Fruit fly (Drosophila melanogaster) whole organism, embryonic: ENCODE results near the gene Mdh1.
A peak's percentile ranks its signal among the peaks of the same experiment; 100 is the strongest.

Experiments
- Bgb ChIP-seq: fragments of 200-800 bp; sonication (Bioruptor generic); IDR thresholded peaks from 2 replicates; pipeline ENCODE4 v1.3.6; 2022; ENCODE audit warnings: missing biosample characterization, missing genetic modification characterization; ENCODE audit not compliant: partially characterized antibody
- BtbVII ChIP-seq: fragments of 200-800 bp; sonication (Bioruptor generic); optimal IDR thresholded peaks from 3 replicates; lab custom pipeline; 2017; ENCODE audit warnings: missing biosample characterization, mild to moderate bottlenecking, missing genetic modification characterization
- CG10209 ChIP-seq: fragments of 200-800 bp; sonication (Bioruptor generic); optimal IDR thresholded peaks from 3 replicates; lab custom pipeline; 2017; ENCODE audit warnings: missing biosample characterization, mild to moderate bottlenecking, missing genetic modification characterization, missing genetic modification reagents
- CG10267 ChIP-seq: fragments of 200-800 bp; sonication (Bioruptor generic); optimal IDR thresholded peaks from 2 replicates; lab custom pipeline; 2018; ENCODE audit warnings: missing biosample characterization, mild to moderate bottlenecking, missing genetic modification characterization, moderate library complexity
- CG10431 ChIP-seq: fragments of 200-800 bp; sonication (Bioruptor generic); optimal IDR thresholded peaks from 3 replicates; lab custom pipeline; 2018; ENCODE audit warnings: missing biosample characterization, mild to moderate bottlenecking, missing genetic modification characterization
- CG12659 ChIP-seq: fragments of 200-800 bp; sonication (Bioruptor generic); optimal IDR thresholded peaks from 3 replicates; lab custom pipeline; 2017; ENCODE audit warnings: mild to moderate bottlenecking, missing biosample characterization, missing genetic modification reagents, missing genetic modification characterization
- CG13287 ChIP-seq: fragments of 200-800 bp; sonication (Bioruptor generic); IDR thresholded peaks from 2 replicates; pipeline ENCODE4 v1.3.6; 2022; ENCODE audit warnings: missing biosample characterization, missing genetic modification characterization; ENCODE audit not compliant: partially characterized antibody
- CG14860 ChIP-seq: fragments of 200-800 bp; sonication (Bioruptor generic); IDR thresholded peaks from 3 replicates; pipeline ENCODE4 v1.3.6; 2022; ENCODE audit warnings: missing biosample characterization, missing genetic modification characterization; ENCODE audit not compliant: partially characterized antibody
- CG16863 ChIP-seq: fragments of 200-800 bp; sonication (Bioruptor generic); optimal IDR thresholded peaks from 3 replicates; lab custom pipeline; 2016; ENCODE audit warnings: missing biosample characterization, missing genetic modification characterization
- CG17359 ChIP-seq: fragments of 200-800 bp; sonication (Bioruptor generic); optimal IDR thresholded peaks from 3 replicates; lab custom pipeline; 2018; ENCODE audit warnings: missing biosample characterization, mild to moderate bottlenecking, missing genetic modification characterization, moderate library complexity
- CG2116 ChIP-seq: fragments of 200-800 bp; sonication (Bioruptor generic); optimal IDR thresholded peaks from 3 replicates; lab custom pipeline; 2018; ENCODE audit warnings: missing biosample characterization, mild to moderate bottlenecking, missing genetic modification characterization
- CG30020 ChIP-seq: fragments of 200-800 bp; optimal IDR thresholded peaks from 2 replicates; lab custom pipeline; 2019; ENCODE audit warnings: missing biosample characterization, mild to moderate bottlenecking, missing genetic modification characterization, moderate library complexity
- CG3995 ChIP-seq: fragments of 200-800 bp; sonication (Bioruptor generic); optimal IDR thresholded peaks from 3 replicates; lab custom pipeline; 2016; ENCODE audit warnings: missing biosample characterization, missing genetic modification characterization
- CG6854 ChIP-seq: fragments of 200-800 bp; sonication (Bioruptor generic); optimal IDR thresholded peaks from 3 replicates; lab custom pipeline; 2017; ENCODE audit warnings: missing biosample characterization, mild to moderate bottlenecking, missing genetic modification characterization
- CG7357 ChIP-seq: fragments of 200-800 bp; sonication (Bioruptor generic); IDR thresholded peaks from 3 replicates; pipeline ENCODE4 v1.3.6; 2022; ENCODE audit warnings: missing biosample characterization, missing genetic modification characterization
- CG7963 ChIP-seq: fragments of 200-800 bp; sonication (Bioruptor generic); IDR thresholded peaks from 3 replicates; pipeline ENCODE4 v1.3.6; 2022; ENCODE audit warnings: missing biosample characterization, missing genetic modification characterization; ENCODE audit not compliant: partially characterized antibody
- CG9215 ChIP-seq: fragments of 200-800 bp; sonication (Bioruptor generic); IDR thresholded peaks from 2 replicates; pipeline ENCODE4 v1.3.6; 2022; ENCODE audit warnings: missing biosample characterization, missing genetic modification characterization
- Camta ChIP-seq: fragments of 200-800 bp; sonication (Bioruptor generic); optimal IDR thresholded peaks from 2 replicates; lab custom pipeline; 2016; ENCODE audit warnings: missing biosample characterization, missing genetic modification characterization
- Dek ChIP-seq: fragments of 200-800 bp; sonication (Bioruptor generic); optimal IDR thresholded peaks from 3 replicates; lab custom pipeline; 2019; ENCODE audit warnings: missing biosample characterization, mild to moderate bottlenecking, missing genetic modification characterization, moderate library complexity
- Dip3 ChIP-seq: fragments of 200-800 bp; sonication (Bioruptor generic); optimal IDR thresholded peaks from 3 replicates; lab custom pipeline; 2016; ENCODE audit warnings: missing biosample characterization, missing genetic modification characterization
- E2f2 ChIP-seq: fragments of 200-800 bp; sonication (Bioruptor generic); IDR thresholded peaks from 2 replicates; pipeline ENCODE4 v1.3.6; 2022; ENCODE audit warnings: missing biosample characterization, missing genetic modification characterization
- HLH4C ChIP-seq: fragments of 200-800 bp; sonication (Bioruptor generic); IDR thresholded peaks from 3 replicates; pipeline ENCODE4 v1.3.6; 2022; ENCODE audit warnings: missing biosample characterization, missing genetic modification characterization; ENCODE audit not compliant: partially characterized antibody
- Hsf ChIP-seq: fragments of 200-800 bp; sonication (Bioruptor generic); optimal IDR thresholded peaks from 3 replicates; lab custom pipeline; 2016; ENCODE audit warnings: missing biosample characterization, missing genetic modification characterization
- Lpt ChIP-seq: fragments of >200 bp; optimal IDR thresholded peaks from 2 replicates; lab custom pipeline; 2018; ENCODE audit warnings: missing biosample characterization, missing genetic modification characterization
- MBD-R2 ChIP-seq: fragments of 200-800 bp; sonication (Bioruptor generic); IDR thresholded peaks from 2 replicates; pipeline ENCODE4 v1.3.6; 2022; ENCODE audit warnings: missing biosample characterization, missing genetic modification characterization
- MESR4 ChIP-seq: fragments of 200-800 bp; sonication (Bioruptor generic); optimal IDR thresholded peaks from 2 replicates; lab custom pipeline; 2018; ENCODE audit warnings: missing biosample characterization, mild to moderate bottlenecking, missing genetic modification characterization, moderate library complexity
- ab ChIP-seq: fragments of 200-800 bp; sonication (Bioruptor generic); optimal IDR thresholded peaks from 2 replicates; lab custom pipeline; 2016; ENCODE audit warnings: missing biosample characterization, missing genetic modification characterization
- ac ChIP-seq: fragments of 200-800 bp; sonication (Bioruptor generic); optimal IDR thresholded peaks from 3 replicates; lab custom pipeline; 2017; ENCODE audit warnings: missing biosample characterization, mild to moderate bottlenecking, missing genetic modification characterization
- bbx ChIP-seq: fragments of 200-800 bp; sonication (Bioruptor generic); IDR thresholded peaks from 2 replicates; pipeline ENCODE4 v1.3.6; 2022; ENCODE audit warnings: missing biosample characterization, missing genetic modification characterization; ENCODE audit not compliant: partially characterized antibody
- bcd ChIP-seq: fragments of 200-800 bp; sonication (Bioruptor generic); optimal IDR thresholded peaks from 2 replicates; lab custom pipeline; 2017; ENCODE audit warnings: missing biosample characterization, mild to moderate bottlenecking, missing genetic modification characterization
- chif ChIP-seq, 2 experiments: fragments of 200-800 bp; sonication (Bioruptor generic); optimal IDR thresholded peaks; 3 replicates each; lab custom pipeline; 2016; ENCODE audit warnings: missing biosample characterization in 2 of 2, missing genetic modification characterization in 2 of 2
- da ChIP-seq: fragments of 200-800 bp; sonication (Bioruptor generic); optimal IDR thresholded peaks from 2 replicates; lab custom pipeline; 2016; ENCODE audit warnings: missing biosample characterization, missing genetic modification characterization
- dati ChIP-seq: fragments of 200-800 bp; sonication (Bioruptor generic); IDR thresholded peaks from 2 replicates; pipeline ENCODE4 v1.3.6; 2022; ENCODE audit warnings: missing biosample characterization, missing genetic modification characterization
- dm ChIP-seq: fragments of 200-800 bp; sonication (Bioruptor generic); optimal IDR thresholded peaks from 3 replicates; lab custom pipeline; 2016; ENCODE audit warnings: missing biosample characterization, missing genetic modification characterization
- en ChIP-seq: fragments of 200-800 bp; sonication (Bioruptor generic); optimal IDR thresholded peaks from 2 replicates; lab custom pipeline; 2016; ENCODE audit warnings: missing biosample characterization, missing genetic modification characterization
- inv ChIP-seq: fragments of 200-800 bp; sonication (Bioruptor generic); IDR thresholded peaks from 2 replicates; pipeline ENCODE4 v1.3.6; 2022; ENCODE audit warnings: missing biosample characterization, missing genetic modification characterization; ENCODE audit not compliant: partially characterized antibody
- kay ChIP-seq: fragments of 200-800 bp; sonication (Bioruptor generic); optimal IDR thresholded peaks from 2 replicates; lab custom pipeline; 2016; ENCODE audit warnings: missing biosample characterization, missing genetic modification characterization
- knrl ChIP-seq: fragments of 200-800 bp; sonication (Bioruptor generic); IDR thresholded peaks from 3 replicates; pipeline ENCODE4 v1.3.6; 2022; ENCODE audit warnings: missing biosample characterization, missing genetic modification characterization; ENCODE audit not compliant: partially characterized antibody
- nerfin-1 ChIP-seq: fragments of 200-800 bp; sonication (Bioruptor generic); optimal IDR thresholded peaks from 3 replicates; lab custom pipeline; 2019; ENCODE audit warnings: missing biosample characterization, mild to moderate bottlenecking, missing genetic modification characterization, moderate library complexity
- phol ChIP-seq: fragments of 200-800 bp; sonication (Bioruptor generic); optimal IDR thresholded peaks from 3 replicates; lab custom pipeline; 2018; ENCODE audit warnings: missing biosample characterization, mild to moderate bottlenecking, missing genetic modification characterization, moderate library complexity
- pzg ChIP-seq: fragments of 200-800 bp; sonication (Bioruptor generic); optimal IDR thresholded peaks from 3 replicates; lab custom pipeline; 2018; ENCODE audit warnings: missing biosample characterization, mild to moderate bottlenecking, missing genetic modification characterization, moderate library complexity
- row ChIP-seq: fragments of 200-800 bp; sonication (Bioruptor generic); IDR thresholded peaks from 3 replicates; pipeline ENCODE4 v1.3.6; 2022; ENCODE audit warnings: missing biosample characterization, missing genetic modification characterization
- salm ChIP-seq: fragments of 200-800 bp; sonication (Bioruptor generic); optimal IDR thresholded peaks from 2 replicates; lab custom pipeline; 2018; ENCODE audit warnings: missing biosample characterization, mild to moderate bottlenecking, missing genetic modification characterization
- sna ChIP-seq: fragments of 200-800 bp; sonication (Bioruptor generic); IDR thresholded peaks from 2 replicates; pipeline ENCODE4 v1.3.6; 2022; ENCODE audit warnings: missing biosample characterization, missing genetic modification characterization; ENCODE audit not compliant: partially characterized antibody
- tna ChIP-seq: fragments of 200-800 bp; sonication (Bioruptor generic); IDR thresholded peaks from 2 replicates; pipeline ENCODE4 v1.3.6; 2022; ENCODE audit warnings: missing biosample characterization, missing genetic modification characterization; ENCODE audit not compliant: partially characterized antibody
- tup ChIP-seq: fragments of 200-800 bp; sonication (Bioruptor generic); optimal IDR thresholded peaks from 2 replicates; lab custom pipeline; 2016; ENCODE audit warnings: missing biosample characterization, mild to moderate bottlenecking, missing genetic modification characterization, moderate library complexity
- unc-4 ChIP-seq: fragments of 200-800 bp; sonication (Bioruptor generic); IDR thresholded peaks from 2 replicates; pipeline ENCODE4 v1.3.6; 2022; ENCODE audit warnings: missing biosample characterization, missing genetic modification characterization; ENCODE audit not compliant: partially characterized antibody
- unpg ChIP-seq: fragments of 200-800 bp; sonication (Bioruptor generic); optimal IDR thresholded peaks from 3 replicates; lab custom pipeline; 2018; ENCODE audit warnings: missing biosample characterization, mild to moderate bottlenecking, missing genetic modification characterization, moderate library complexity

The Mdh1 gene

dm6 chr2L:10405008-10405654 is 9.0 kb upstream of the Mdh1 start, which contains the start of the genes CG17768, LSm-4 and Ir31a (continued):
- TF ChIP-seq Dek = no peak
- peak; percentile 39; the same call in 1 of the 3 replicates for TF ChIP-seq CG7963 (GFP tag; lab: Robert Waterston, UW)
- peak; percentile 91 for TF ChIP-seq CG30020
- no peak for TF ChIP-seq chif (GFP tag; optimal IDR thresholded peaks at IDR 0.05; lab: Kevin White, UChicago)
- peak; percentile 66; the same call in 1 of the 2 replicates for TF ChIP-seq sna (GFP tag; lab: Robert Waterston, UW)
- no peak for TF ChIP-seq CG16863 (GFP tag; lab: Kevin White, UChicago)
- TF ChIP-seq MESR4 (GFP tag; lab: Kevin White, UChicago) = peak; percentile 42
- TF ChIP-seq CG2116 = peak; percentile 26
- TF ChIP-seq E2f2 (GFP tag; lab: Robert Waterston, UW) = peak; percentile 19; the same call in 1 of the 2 replicates
- no peak for TF ChIP-seq bcd (GFP tag; lab: Kevin White, UChicago)
- no peak for TF ChIP-seq dati (GFP tag; lab: Robert Waterston, UW)
- TF ChIP-seq ab (GFP tag; lab: Kevin White, UChicago) = no peak
- peak; percentile 81 for TF ChIP-seq knrl (GFP tag; lab: Robert Waterston, UW)
- peak; percentile 20 for TF ChIP-seq pzg
- no peak for TF ChIP-seq CG9215
- peak; percentile 70 for TF ChIP-seq HLH4C
- peak; percentile 80 for TF ChIP-seq Bgb
- TF ChIP-seq CG17359 (tag; lab: Kevin White, UChicago) = no peak
- TF ChIP-seq row (GFP tag; lab: Robert Waterston, UW) = peak; percentile 54
- TF ChIP-seq MBD-R2 = peak; percentile 46; the same call in 1 of the 2 replicates
- no peak for TF ChIP-seq nerfin-1 (tag; lab: Kevin White, UChicago)
- no peak for TF ChIP-seq Lpt (GFP tag; lab: Kevin White, UChicago)
- TF ChIP-seq ac = no peak
- TF ChIP-seq Hsf (GFP tag; lab: Kevin White, UChicago) = no peak
- no peak for TF ChIP-seq da (GFP tag; lab: Kevin White, UChicago)
- no peak for TF ChIP-seq dm (GFP tag; lab: Kevin White, UChicago)
- TF ChIP-seq CG10431 = no peak
- TF ChIP-seq tna (GFP tag; lab: Robert Waterston, UW) = peak; percentile 45; the same call in 1 of the 2 replicates
- TF ChIP-seq BtbVII (GFP tag; lab: Kevin White, UChicago) = no peak
- no peak for TF ChIP-seq kay (GFP tag; lab: Kevin White, UChicago)
- TF ChIP-seq CG7357 = no peak
- TF ChIP-seq CG13287 (GFP tag; lab: Robert Waterston, UW) = peak; percentile 87
- TF ChIP-seq phol (tag; lab: Kevin White, UChicago) = peak; percentile 11
- no peak for TF ChIP-seq Camta (GFP tag; lab: Kevin White, UChicago)
- peak; percentile 60 for TF ChIP-seq inv (GFP tag; lab: Robert Waterston, UW)
- no peak for TF ChIP-seq CG6854 (GFP tag; lab: Kevin White, UChicago)
- no peak for TF ChIP-seq CG10209 (GFP tag; lab: Kevin White, UChicago)
- TF ChIP-seq unpg (GFP tag; lab: Kevin White, UChicago) = no peak
- TF ChIP-seq bbx (GFP tag; lab: Robert Waterston, UW) = peak; percentile 82
- peak; percentile 1 for TF ChIP-seq CG10267 (tag; lab: Kevin White, UChicago)
- peak; percentile 83 for TF ChIP-seq unc-4 (GFP tag; lab: Robert Waterston, UW)
- TF ChIP-seq CG3995 (GFP tag; lab: Kevin White, UChicago) = peak; percentile 15
- TF ChIP-seq CG14860 (GFP tag; lab: Robert Waterston, UW) = peak; percentile 68
- no peak for TF ChIP-seq en (GFP tag; lab: Kevin White, UChicago)
- TF ChIP-seq tup (GFP tag; lab: Kevin White, UChicago) = no peak
- TF ChIP-seq salm (tag; lab: Kevin White, UChicago) = no peak
- peak; percentile 25 for TF ChIP-seq CG12659 (GFP tag; lab: Kevin White, UChicago)
- TF ChIP-seq Dip3 (GFP tag; lab: Kevin White, UChicago) = no peak
